Worm (Caenorhabditis elegans): ENCODE measurements around the gene F44E7.4.
A peak's percentile ranks its signal among the peaks of the same experiment; 100 is the strongest.

F44E7.4 gene

DNA sequence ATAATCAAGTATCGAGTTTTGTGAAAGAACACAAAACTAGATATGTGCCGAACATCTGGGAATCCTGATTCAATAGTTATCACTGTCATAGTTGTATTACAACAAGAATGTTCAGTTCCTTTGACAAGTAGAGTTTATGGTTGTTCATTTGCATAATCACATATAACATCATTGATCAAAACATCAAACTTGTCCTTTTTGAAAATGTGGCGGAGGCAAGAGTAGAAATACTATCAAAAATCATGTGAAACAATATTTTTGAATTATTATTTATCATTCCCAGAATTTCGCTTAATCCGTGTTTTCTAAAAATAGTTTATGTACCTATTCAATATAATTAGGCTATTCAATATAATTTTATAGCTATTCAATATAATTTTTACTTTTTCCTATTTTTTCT lies 8.6 kb upstream of the F44E7.4 start, which contains the start of gene F44E7.7:
TSS of gene F44E7.7 (minus strand) at position 101 of the 400 bp plus-strand sequence.
- TF ChIP-seq zip-4 (GFP tag; optimal IDR thresholded peaks at IDR 0.05) (no peak), irx-1 (tag; optimal IDR thresholded peaks at IDR 0.05) (no peak), mab-9 (GFP tag; IDR thresholded peaks at IDR 0.05) (no peak), hlh-4 (tag; optimal IDR thresholded peaks at IDR 0.05) (no peak), nhr-47 (tag; optimal IDR thresholded peaks at IDR 0.05) (no peak), lin-14 (GFP tag; optimal IDR thresholded peaks at IDR 0.05) (no peak), ces-1 (GFP tag; optimal IDR thresholded peaks at IDR 0.05) (no peak), efl-1 (optimal IDR thresholded peaks at IDR 0.05) (no peak), efl-1 (GFP tag; optimal IDR thresholded peaks at IDR 0.05 in 1 of 2) (no peak), egl-27 (tag; optimal IDR thresholded peaks at IDR 0.05) (no peak), sox-4 (tag; optimal IDR thresholded peaks at IDR 0.05) (no peak), snpc-4 (tag; optimal IDR thresholded peaks at IDR 0.05) (no peak)

DNA sequence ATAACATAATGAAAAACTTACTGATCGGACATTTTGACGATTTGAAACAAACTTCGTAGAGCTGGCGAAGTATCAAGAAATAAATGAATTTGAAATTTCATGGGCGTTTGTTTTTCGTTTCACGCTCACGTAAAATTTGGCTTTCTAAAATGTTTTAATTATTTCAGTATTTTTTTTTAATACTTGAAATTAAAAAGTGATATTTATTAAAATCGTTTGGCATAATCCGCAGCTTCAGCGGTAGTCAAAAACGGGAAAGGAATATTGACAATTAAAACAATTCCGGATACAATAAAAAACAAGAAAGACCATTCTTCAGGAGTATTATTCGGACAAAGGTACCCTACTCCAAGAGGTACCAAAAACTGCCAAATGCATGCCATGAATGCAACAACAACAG lies 5.9 kb upstream of the F44E7.4 start, which contains the start of gene fbxa-183:
TSS of gene fbxa-183 (minus strand) at position 101 of the 400 bp plus-strand sequence.
- TF ChIP-seq elt-3 (tag; optimal IDR thresholded peaks at IDR 0.05) (no peak), unc-30 (tag; optimal IDR thresholded peaks at IDR 0.05) (no peak), ceh-90 (tag; optimal IDR thresholded peaks at IDR 0.05) (no peak), Y116A8C.19 (tag; optimal IDR thresholded peaks at IDR 0.05; ENCODE audit: borderline replicate concordance) (no peak), ztf-4 (tag; optimal IDR thresholded peaks at IDR 0.05) (no peak), nhr-76 (tag; optimal IDR thresholded peaks at IDR 0.05) (no peak), zip-4 (GFP tag; optimal IDR thresholded peaks at IDR 0.05) (no peak), nhr-47 (tag; optimal IDR thresholded peaks at IDR 0.05) (no peak), blmp-1 (tag; optimal IDR thresholded peaks at IDR 0.05) (no peak), lin-13 (GFP tag; optimal IDR thresholded peaks at IDR 0.05) (no peak), ceh-82 (tag; optimal IDR thresholded peaks at IDR 0.05) (no peak), grh-1 (GFP tag; IDR thresholded peaks at IDR 0.05) (no peak)

DNA sequence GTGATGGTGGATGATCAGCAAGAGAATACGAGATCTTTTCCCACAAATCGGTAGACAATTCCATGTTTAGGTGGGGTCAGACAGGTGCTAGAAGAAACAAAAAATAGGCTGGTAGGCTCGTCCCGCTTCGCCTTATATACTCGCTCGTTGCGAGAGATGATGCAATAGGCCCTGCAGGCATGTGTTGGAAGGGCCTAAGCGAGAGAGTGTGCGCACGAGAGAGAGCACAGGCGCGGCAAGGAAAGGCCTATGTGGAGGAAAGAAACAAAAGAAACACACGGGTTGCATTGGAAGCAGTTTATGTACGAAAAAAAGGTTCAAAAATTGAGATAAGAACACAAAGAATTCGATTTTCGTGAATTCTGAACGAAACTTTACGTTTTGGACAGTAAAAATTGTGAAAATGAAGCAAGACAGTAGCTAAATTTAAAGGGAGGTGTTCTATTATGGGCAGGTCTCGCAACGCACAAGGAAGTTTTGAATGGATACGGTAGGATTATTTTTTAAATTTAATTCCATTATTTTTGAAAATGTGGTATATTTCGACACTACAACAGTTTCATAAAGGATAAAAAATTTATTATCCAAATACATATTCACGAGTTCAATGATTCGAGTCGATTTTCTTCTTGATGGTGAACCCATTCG lies 4.1 kb upstream of the F44E7.4 start, which contains the start of gene F44E7.5:
TSS of gene F44E7.5 (minus strand) at position 210 of the 648 bp plus-strand sequence.
- TF ChIP-seq mab-9 (GFP tag; IDR thresholded peaks at IDR 0.05) (no peak), nhr-84 (tag; optimal IDR thresholded peaks at IDR 0.05) (no peak), rnt-1 (tag; optimal IDR thresholded peaks at IDR 0.05) (peak; percentile 59), lin-14 (GFP tag; optimal IDR thresholded peaks at IDR 0.05) (peak; percentile 92), sox-4 (tag; optimal IDR thresholded peaks at IDR 0.05) (no peak), C16A3.4 (tag; optimal IDR thresholded peaks at IDR 0.05) (peak; percentile 53), mdl-1 (tag; optimal IDR thresholded peaks at IDR 0.05) (peak in 1 of 2 experiments; percentile 20), unc-86 (tag; optimal IDR thresholded peaks at IDR 0.05) (no peak), nhr-90 (tag; optimal IDR thresholded peaks at IDR 0.05; ENCODE audit: poor library complexity) (peak; percentile 83), nhr-71 (tag; optimal IDR thresholded peaks at IDR 0.05) (peak; percentile 77), C04F5.9 (tag; optimal IDR thresholded peaks at IDR 0.05) (no peak), dpl-1 (GFP tag; optimal IDR thresholded peaks at IDR 0.05) (peak; percentile 16 to 26 (median 25)), hlh-17 (GFP tag; optimal IDR thresholded peaks at IDR 0.05; ENCODE audit: borderline replicate concordance) (no peak), unc-130 (tag; optimal IDR thresholded peaks at IDR 0.05) (no peak), irx-1 (tag; optimal IDR thresholded peaks at IDR 0.05) (no peak), efl-3 (GFP tag; optimal IDR thresholded peaks at IDR 0.05) (no peak), mef-2 (tag; optimal IDR thresholded peaks at IDR 0.05) (no peak), Y116A8C.19 (tag; optimal IDR thresholded peaks at IDR 0.05; ENCODE audit: borderline replicate concordance) (no peak), vab-15 (tag; optimal IDR thresholded peaks at IDR 0.05) (no peak), elt-2 (tag; optimal IDR thresholded peaks at IDR 0.05) (peak; percentile 80), aha-1 (tag; optimal IDR thresholded peaks at IDR 0.05) (no peak), lsy-2 (tag; optimal IDR thresholded peaks at IDR 0.05) (peak; percentile 20 to 46), xbp-1 (tag; optimal IDR thresholded peaks at IDR 0.05) (peak; percentile 8), aly-2 (tag; optimal IDR thresholded peaks at IDR 0.05) (no peak), nhr-85 (tag) (peak; percentile 81), fkh-4 (tag; optimal IDR thresholded peaks at IDR 0.05; ENCODE audit: borderline replicate concordance) (no peak), pag-3 (tag; optimal IDR thresholded peaks at IDR 0.05; ENCODE audit: borderline replicate concordance, insufficient read depth) (no peak), sptf-1 (tag; optimal IDR thresholded peaks at IDR 0.05) (no peak), snu-23 (GFP tag; optimal IDR thresholded peaks at IDR 0.05) (peak; percentile 72), ets-5 (GFP tag; IDR thresholded peaks at IDR 0.05) (no peak), egl-27 (tag; optimal IDR thresholded peaks at IDR 0.05) (no peak), ceh-63 (GFP tag; optimal IDR thresholded peaks at IDR 0.05) (no peak)

Data from whole organism, L1 larva.